Fruit fly (Drosophila melanogaster) whole organism, prepupa: ENCODE measurements around the gene msi.
A peak's percentile ranks its signal among the peaks of the same experiment; 100 is the strongest.

ENCODE experiments used
- CG11294 ChIP-seq: fragments of 200-800 bp; sonication (Bioruptor generic); IDR thresholded peaks from 2 replicates; pipeline ENCODE4 v1.3.6; 2022; ENCODE audit warnings: missing biosample characterization, missing genetic modification characterization
- CG11762 ChIP-seq: fragments of 200-800 bp; sonication (Bioruptor generic); optimal IDR thresholded peaks from 3 replicates; lab custom pipeline; 2016; ENCODE audit warnings: missing biosample characterization, missing genetic modification characterization; ENCODE audit not compliant: insufficient read depth
- CG11902 ChIP-seq: fragments of 200-800 bp; sonication (Bioruptor generic); optimal IDR thresholded peaks from 3 replicates; lab custom pipeline; 2016; ENCODE audit warnings: missing biosample characterization, missing genetic modification characterization
- CG15336 ChIP-seq: fragments of 200-800 bp; sonication (Bioruptor generic); IDR thresholded peaks from 2 replicates; pipeline ENCODE4 v1.3.6; 2022; ENCODE audit warnings: missing biosample characterization, missing genetic modification characterization
- CG1621 ChIP-seq: fragments of 200-800 bp; sonication (Bioruptor generic); optimal IDR thresholded peaks from 3 replicates; lab custom pipeline; 2018; ENCODE audit warnings: missing biosample characterization, mild to moderate bottlenecking, missing genetic modification characterization
- CG16779 ChIP-seq: fragments of 200-800 bp; sonication (Bioruptor generic); optimal IDR thresholded peaks from 3 replicates; lab custom pipeline; 2017; ENCODE audit warnings: missing biosample characterization, mild to moderate bottlenecking, missing genetic modification characterization
- CG31627 ChIP-seq: fragments of 200-800 bp; sonication (Bioruptor generic); optimal IDR thresholded peaks from 3 replicates; lab custom pipeline; 2016; ENCODE audit warnings: missing biosample characterization, missing genetic modification characterization
- CG32006 ChIP-seq: fragments of 200-800 bp; sonication (Bioruptor generic); optimal IDR thresholded peaks from 3 replicates; lab custom pipeline; 2017; ENCODE audit warnings: missing biosample characterization, mild to moderate bottlenecking, missing genetic modification characterization
- CG34406 ChIP-seq: fragments of 200-800 bp; sonication (Bioruptor generic); optimal IDR thresholded peaks from 3 replicates; lab custom pipeline; 2016; ENCODE audit warnings: missing biosample characterization, missing genetic modification characterization
- CG3919 ChIP-seq: fragments of 200-800 bp; sonication (Bioruptor generic); optimal IDR thresholded peaks from 3 replicates; lab custom pipeline; 2016; ENCODE audit warnings: missing biosample characterization, missing genetic modification characterization
- CG4318 ChIP-seq: fragments of 200-800 bp; sonication (Bioruptor generic); optimal IDR thresholded peaks from 3 replicates; lab custom pipeline; 2017; ENCODE audit warnings: missing biosample characterization, mild to moderate bottlenecking, missing genetic modification characterization
- CG6163 ChIP-seq: fragments of 200-800 bp; sonication (Bioruptor generic); IDR thresholded peaks from 3 replicates; pipeline ENCODE4 v1.3.6; 2022; ENCODE audit warnings: missing biosample characterization, missing genetic modification characterization
- CG6792 ChIP-seq: fragments of 200-800 bp; sonication (Bioruptor generic); optimal IDR thresholded peaks from 3 replicates; lab custom pipeline; 2016; ENCODE audit warnings: missing biosample characterization, missing genetic modification characterization
- CG6808 ChIP-seq: fragments of 200-800 bp; sonication (Bioruptor generic); optimal IDR thresholded peaks from 3 replicates; lab custom pipeline; 2017; ENCODE audit warnings: missing biosample characterization, missing genetic modification characterization, mild to moderate bottlenecking, moderate library complexity, missing genetic modification reagents
- CG7368 ChIP-seq: fragments of 200-800 bp; sonication (Bioruptor generic); optimal IDR thresholded peaks from 3 replicates; lab custom pipeline; 2016; ENCODE audit warnings: missing biosample characterization, missing genetic modification characterization
- CG8119 ChIP-seq: fragments of 200-800 bp; sonication (Bioruptor generic); IDR thresholded peaks from 3 replicates; pipeline ENCODE4 v1.3.6; 2022; ENCODE audit warnings: missing biosample characterization, missing genetic modification characterization
- CG8319 ChIP-seq: fragments of 200-800 bp; sonication (Bioruptor generic); optimal IDR thresholded peaks from 3 replicates; lab custom pipeline; 2016; ENCODE audit warnings: missing biosample characterization, missing genetic modification characterization
- CG8632 ChIP-seq: fragments of 200-800 bp; sonication (Bioruptor generic); optimal IDR thresholded peaks from 3 replicates; lab custom pipeline; 2016; ENCODE audit warnings: missing biosample characterization, missing genetic modification characterization
- CG9139 ChIP-seq: fragments of 200-800 bp; sonication (Bioruptor generic); optimal IDR thresholded peaks from 3 replicates; lab custom pipeline; 2017; ENCODE audit warnings: missing biosample characterization, mild to moderate bottlenecking, missing genetic modification characterization
- Eip75B ChIP-seq: fragments of 200-800 bp; sonication (Bioruptor generic); optimal IDR thresholded peaks from 3 replicates; lab custom pipeline; 2016; ENCODE audit warnings: missing biosample characterization, missing genetic modification characterization
- Eip78C ChIP-seq: fragments of 200-800 bp; sonication (Bioruptor generic); peaks from one replicate; lab custom pipeline; 2016; ENCODE audit warnings: missing biosample characterization, missing genetic modification characterization
- Eip93F ChIP-seq: fragments of 200-800 bp; sonication (Bioruptor generic); optimal IDR thresholded peaks from 2 replicates; lab custom pipeline; 2016; ENCODE audit warnings: missing biosample characterization, mild to moderate bottlenecking, missing genetic modification characterization
- Ets96B ChIP-seq: fragments of 200-800 bp; optimal IDR thresholded peaks from 2 replicates; lab custom pipeline; 2019; ENCODE audit warnings: missing biosample characterization, mild to moderate bottlenecking, missing genetic modification characterization, moderate library complexity
- Gug ChIP-seq: fragments of 200-800 bp; sonication (Bioruptor generic); IDR thresholded peaks from 2 replicates; pipeline ENCODE4 v1.3.6; 2022; ENCODE audit warnings: missing biosample characterization, missing genetic modification characterization
- Hr38 ChIP-seq: sonication (Bioruptor generic); optimal IDR thresholded peaks from 2 replicates; lab custom pipeline; 2016; ENCODE audit warnings: missing biosample characterization, missing genetic modification characterization
- Hr4 ChIP-seq: fragments of 200-800 bp; sonication (Bioruptor generic); optimal IDR thresholded peaks from 3 replicates; lab custom pipeline; 2016; ENCODE audit warnings: missing biosample characterization, missing genetic modification characterization
- Lpt ChIP-seq: fragments of 200-800 bp; sonication (Bioruptor generic); optimal IDR thresholded peaks from 3 replicates; lab custom pipeline; 2016; ENCODE audit warnings: missing biosample characterization, missing genetic modification characterization
- Met ChIP-seq: fragments of 200-800 bp; sonication (Bioruptor generic); optimal IDR thresholded peaks from 3 replicates; lab custom pipeline; 2016; ENCODE audit warnings: missing biosample characterization, missing genetic modification characterization
- OdsH ChIP-seq: fragments of 200-800 bp; sonication (Bioruptor generic); optimal IDR thresholded peaks from 3 replicates; lab custom pipeline; 2016; ENCODE audit warnings: missing biosample characterization, missing genetic modification characterization
- Smox ChIP-seq: fragments of 200-800 bp; sonication (Bioruptor generic); optimal IDR thresholded peaks from 3 replicates; lab custom pipeline; 2016; ENCODE audit warnings: missing biosample characterization, missing genetic modification characterization
- Sox102F ChIP-seq: fragments of 200-800 bp; sonication (Bioruptor generic); optimal IDR thresholded peaks from 2 replicates; lab custom pipeline; 2016; ENCODE audit warnings: missing biosample characterization, mild to moderate bottlenecking, missing genetic modification characterization
- Sox15 ChIP-seq: fragments of 200-800 bp; sonication (Bioruptor generic); optimal IDR thresholded peaks from 3 replicates; lab custom pipeline; 2016; ENCODE audit warnings: missing biosample characterization, missing genetic modification characterization
- achi ChIP-seq: fragments of 200-800 bp; sonication (Bioruptor generic); optimal IDR thresholded peaks from 3 replicates; lab custom pipeline; 2016; ENCODE audit warnings: missing biosample characterization, missing genetic modification characterization
- acj6 ChIP-seq: fragments of 200-800 bp; sonication (Bioruptor generic); optimal IDR thresholded peaks from 3 replicates; lab custom pipeline; 2016; ENCODE audit warnings: missing biosample characterization, missing genetic modification characterization
- cyc ChIP-seq: fragments of 200-800 bp; sonication (Bioruptor generic); optimal IDR thresholded peaks from 3 replicates; lab custom pipeline; 2016; ENCODE audit warnings: missing biosample characterization, missing genetic modification characterization
- dac ChIP-seq: fragments of 200-800 bp; sonication (Bioruptor generic); optimal IDR thresholded peaks from 2 replicates; lab custom pipeline; 2017; ENCODE audit warnings: missing biosample characterization, mild to moderate bottlenecking, missing genetic modification characterization
- eg ChIP-seq: fragments of 200-800 bp; sonication (Bioruptor generic); IDR thresholded peaks from 3 replicates; pipeline ENCODE4 v1.3.6; 2022; ENCODE audit warnings: missing biosample characterization, missing genetic modification characterization
- esn ChIP-seq: fragments of 200-800 bp; sonication (Bioruptor generic); optimal IDR thresholded peaks from 2 replicates; lab custom pipeline; 2016; ENCODE audit warnings: missing biosample characterization, mild to moderate bottlenecking, missing genetic modification characterization, moderate library complexity
- fd59A ChIP-seq: fragments of 200-800 bp; sonication (Bioruptor generic); optimal IDR thresholded peaks from 2 replicates; lab custom pipeline; 2017; ENCODE audit warnings: missing biosample characterization, mild to moderate bottlenecking, missing genetic modification characterization, missing genetic modification reagents
- fd85E ChIP-seq: fragments of 200-800 bp; sonication (Bioruptor generic); optimal IDR thresholded peaks from 3 replicates; lab custom pipeline; 2016; ENCODE audit warnings: missing biosample characterization, missing genetic modification characterization
- fkh ChIP-seq: fragments of 200-800 bp; sonication (Bioruptor generic); optimal IDR thresholded peaks from 3 replicates; lab custom pipeline; 2017; ENCODE audit warnings: missing biosample characterization, mild to moderate bottlenecking, missing genetic modification characterization, moderate library complexity
- net ChIP-seq: fragments of 200-800 bp; sonication (Bioruptor generic); optimal IDR thresholded peaks from 3 replicates; lab custom pipeline; 2016; ENCODE audit warnings: missing biosample characterization, missing genetic modification characterization
- spab ChIP-seq: fragments of 200-800 bp; sonication (Bioruptor generic); optimal IDR thresholded peaks from 2 replicates; lab custom pipeline; 2017; ENCODE audit warnings: missing biosample characterization, mild to moderate bottlenecking, missing genetic modification characterization, missing genetic modification reagents
- ss ChIP-seq, 2 experiments: fragments of 200-800 bp; sonication (Bioruptor generic); optimal IDR thresholded peaks; 2 replicates in 1 of 2; 3 replicates in 1 of 2; lab custom pipeline; 2017 to 2018; ENCODE audit warnings: mild to moderate bottlenecking in 2 of 2, missing biosample characterization in 2 of 2, missing genetic modification characterization in 2 of 2, moderate library complexity in 1 of 2
- svp ChIP-seq: fragments of 200-800 bp; sonication (Bioruptor generic); peaks from one replicate; lab custom pipeline; 2016; ENCODE audit warnings: missing biosample characterization, missing genetic modification characterization
- topi ChIP-seq: fragments of 200-800 bp; sonication (Bioruptor generic); optimal IDR thresholded peaks from 3 replicates; lab custom pipeline; 2016; ENCODE audit warnings: missing biosample characterization, missing genetic modification characterization
- vri ChIP-seq: fragments of 200-800 bp; sonication (Bioruptor generic); optimal IDR thresholded peaks from 3 replicates; lab custom pipeline; 2016; ENCODE audit warnings: missing biosample characterization, mild to moderate bottlenecking, missing genetic modification characterization

msi gene

DNA sequence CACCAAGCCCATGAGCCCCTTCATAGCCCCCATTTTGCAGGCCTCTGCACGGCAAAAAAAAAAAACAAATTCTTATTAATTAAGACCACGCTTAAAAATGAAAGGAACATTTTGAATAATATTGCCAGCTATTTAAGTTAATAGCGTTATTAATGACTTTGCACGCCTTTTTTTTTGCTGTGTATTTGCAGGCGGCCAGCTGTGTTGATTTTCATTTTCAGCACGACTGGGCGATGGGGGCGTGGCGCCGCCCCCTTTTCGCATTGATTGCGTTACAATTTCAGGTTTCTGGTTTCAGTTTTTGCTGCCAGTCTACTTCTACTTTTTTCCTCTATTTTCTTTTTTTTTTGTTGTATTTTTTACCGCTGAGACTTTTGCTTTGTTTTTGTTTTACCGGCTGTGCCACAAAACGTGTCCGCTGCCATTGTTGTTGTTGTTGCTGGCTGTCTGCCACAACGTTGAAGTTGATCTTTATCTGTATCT lies 16.0 kb downstream of the msi start (continued):
- TF ChIP-seq CG32006 (GFP tag; lab: Kevin White, UChicago) (peak; percentile 86), Met (GFP tag; lab: Kevin White, UChicago) (peak; percentile 19), CG9139 (GFP tag; lab: Kevin White, UChicago) (peak; percentile 96), Lpt (GFP tag; lab: Kevin White, UChicago) (peak; percentile 92), Eip93F (GFP tag; lab: Kevin White, UChicago) (no peak), CG7368 (GFP tag; lab: Kevin White, UChicago) (peak; percentile 78), fkh (GFP tag; lab: Kevin White, UChicago) (no peak), CG1621 (tag; lab: Kevin White, UChicago) (peak; percentile 77)

DNA sequence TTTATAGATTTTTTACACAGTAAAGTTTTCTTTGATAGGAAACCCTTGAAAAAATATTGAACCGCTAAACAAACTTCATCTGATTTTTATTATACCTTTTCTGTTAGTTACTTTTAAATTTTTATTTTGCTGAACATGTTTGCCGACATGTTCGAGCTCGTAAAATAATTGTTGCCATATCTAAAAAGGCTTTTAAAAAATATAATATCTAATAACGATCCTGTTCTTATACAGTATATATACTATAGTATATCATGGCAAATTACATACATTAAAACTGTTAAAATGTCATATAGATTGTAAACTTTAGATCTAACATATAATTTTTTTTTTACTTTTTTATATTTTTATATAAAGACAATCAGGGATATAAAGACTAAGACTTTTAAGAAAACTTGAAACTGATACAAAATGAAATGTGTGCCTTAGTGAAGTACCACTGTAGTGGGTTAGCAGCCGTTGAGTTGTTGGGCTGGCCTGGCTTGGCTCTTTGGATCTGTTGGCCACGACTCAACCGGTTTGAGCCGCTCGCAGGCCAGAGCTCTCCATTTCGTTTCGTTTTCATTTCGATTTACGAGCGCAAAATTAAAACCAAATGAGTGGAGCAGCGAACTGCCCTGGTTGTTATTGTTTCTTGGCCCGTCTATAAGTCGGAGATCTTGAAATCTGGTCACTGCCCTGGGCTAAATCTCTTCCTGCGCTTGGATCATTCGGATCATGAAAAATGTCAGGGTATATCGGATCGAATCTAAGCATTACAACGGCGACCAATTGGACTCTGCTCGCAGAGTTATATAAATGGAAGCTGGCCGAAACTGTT lies 16.7 kb downstream of the msi start:
- peak; percentile 24 for TF ChIP-seq CG8632 (GFP tag; lab: Kevin White, UChicago)
- TF ChIP-seq CG8319 (GFP tag; lab: Kevin White, UChicago), result no peak
- TF ChIP-seq CG9139 (GFP tag; lab: Kevin White, UChicago), result no peak
- no peak for TF ChIP-seq CG16779 (tag; lab: Kevin White, UChicago)
- peak; percentile 80 for TF ChIP-seq svp (GFP tag; lab: Kevin White, UChicago)
- TF ChIP-seq Smox (GFP tag; lab: Kevin White, UChicago), result peak; percentile 9
- no peak for TF ChIP-seq fd59A (GFP tag; lab: Kevin White, UChicago)
- TF ChIP-seq Eip93F (GFP tag; lab: Kevin White, UChicago), result no peak
- no peak; the same call in 2 of the 3 replicates for TF ChIP-seq CG8119
- TF ChIP-seq Hr4 (GFP tag; lab: Kevin White, UChicago), result peak; percentile 30
- no peak for TF ChIP-seq Hr38 (GFP tag; lab: Kevin White, UChicago)
- TF ChIP-seq achi, result no peak
- TF ChIP-seq vri (GFP tag; lab: Kevin White, UChicago), result no peak
- peak; percentile 83 for TF ChIP-seq Eip78C (GFP tag; lab: Kevin White, UChicago)
- peak; percentile 29 for TF ChIP-seq Ets96B (tag; lab: Kevin White, UChicago)
- TF ChIP-seq Lpt (GFP tag; lab: Kevin White, UChicago), result no peak
- no peak for TF ChIP-seq CG6792 (GFP tag; lab: Kevin White, UChicago)
- TF ChIP-seq Gug (GFP tag; lab: Robert Waterston, UW), result no peak
- no peak for TF ChIP-seq topi (GFP tag; lab: Kevin White, UChicago)
- TF ChIP-seq CG3919 (GFP tag; lab: Kevin White, UChicago), result peak; percentile 47
- peak; percentile 69 for TF ChIP-seq CG32006 (GFP tag; lab: Kevin White, UChicago)
- no peak for TF ChIP-seq CG1621 (tag; lab: Kevin White, UChicago)
- peak; percentile 32; the same call in 1 of the 2 replicates for TF ChIP-seq CG15336 (GFP tag; lab: Robert Waterston, UW)
- no peak for TF ChIP-seq CG7368 (GFP tag; lab: Kevin White, UChicago)
- no peak for TF ChIP-seq fd85E
- no peak for TF ChIP-seq CG11902 (GFP tag; lab: Kevin White, UChicago)
- peak; percentile 36; the same call in 2 of the 3 replicates for TF ChIP-seq eg (GFP tag; lab: Robert Waterston, UW)
- TF ChIP-seq Eip75B (GFP tag; lab: Kevin White, UChicago), result no peak
- no peak for TF ChIP-seq net (GFP tag; lab: Kevin White, UChicago)
- peak; percentile 62 for TF ChIP-seq CG4318
- no peak for TF ChIP-seq CG6808 (GFP tag; lab: Kevin White, UChicago)
- no peak for TF ChIP-seq Sox102F
- TF ChIP-seq CG31627, result no peak
- peak; percentile 41 for TF ChIP-seq OdsH (GFP tag; lab: Kevin White, UChicago)
- TF ChIP-seq spab, result no peak
- peak; percentile 32 for TF ChIP-seq acj6 (GFP tag; lab: Kevin White, UChicago)
- TF ChIP-seq CG11762, result no peak
- TF ChIP-seq CG11294 (GFP tag; lab: Robert Waterston, UW), result no peak
- peak; percentile 47; the same call in 2 of the 3 replicates for TF ChIP-seq CG6163 (GFP tag; lab: Robert Waterston, UW)
- peak; percentile 34 for TF ChIP-seq CG34406
- no peak for TF ChIP-seq Sox15 (GFP tag; lab: Kevin White, UChicago)
- peak; percentile 47 for TF ChIP-seq esn
- TF ChIP-seq dac (GFP tag; lab: Kevin White, UChicago), result no peak
- TF ChIP-seq fkh (GFP tag; lab: Kevin White, UChicago), result no peak
- TF ChIP-seq cyc, result no peak
- no peak for TF ChIP-seq Met (GFP tag; lab: Kevin White, UChicago)
- TF ChIP-seq ss (GFP tag; optimal IDR thresholded peaks at IDR 0.05; lab: Kevin White, UChicago), result no peak
